Fruit fly (Drosophila melanogaster) whole organism: Measurements from ENCODE around the gene CG32270.

Source experiments
- CG8478 ChIP-seq: fragments of >200 bp; optimal IDR thresholded peaks from 2 replicates; lab custom pipeline; 2018; ENCODE audit warnings: inconsistent platforms
- usp ChIP-seq: fragments of >200 bp; optimal IDR thresholded peaks from 2 replicates; lab custom pipeline; 2017; ENCODE audit warnings: missing biosample characterization, missing genetic modification characterization, mixed read lengths

- no peak for TF ChIP-seq usp (GFP tag; lab: Kevin White, UChicago)
- TF ChIP-seq CG8478 = peak; percentile 57
Measured at dm6 chr3L:3247130-3248065, 38.6 kb upstream of the CG32270 start, which contains the start of gene CG43389.
